Worm (Caenorhabditis elegans) whole organism, L2 larva: Measurements from ENCODE around the gene srd-59.
A peak's percentile ranks its signal among the peaks of the same experiment; 100 is the strongest.

Experiments
- F13H6.1 ChIP-seq: sonication (generic microtip); optimal IDR thresholded peaks from 2 replicates; lab custom pipeline; 2016; ENCODE audit warnings: missing genetic modification characterization, missing compliant biosample characterization
- ZK546.5 ChIP-seq: sonication (generic microtip); optimal IDR thresholded peaks from 2 replicates; lab custom pipeline; 2017; ENCODE audit warnings: missing biosample characterization, missing genetic modification characterization
- alr-1 ChIP-seq: fragments of 150-350 bp; optimal IDR thresholded peaks from 2 replicates; lab custom pipeline; 2014; ENCODE audit warnings: missing biosample characterization, missing genetic modification characterization
- aly-2 ChIP-seq: fragments of 150-350 bp; optimal IDR thresholded peaks from 2 replicates; lab custom pipeline; 2014; ENCODE audit warnings: missing biosample characterization, missing genetic modification characterization
- ama-1 ChIP-seq: fragments of 150-350 bp; optimal IDR thresholded peaks from 2 replicates; lab custom pipeline; 2018; ENCODE audit warnings: inconsistent platforms
- blmp-1 ChIP-seq: sonication (generic microtip); optimal IDR thresholded peaks from 2 replicates; lab custom pipeline; 2017; ENCODE audit warnings: missing genetic modification characterization, mild to moderate bottlenecking, missing compliant biosample characterization, antibody characterized with exemption, moderate library complexity; ENCODE audit not compliant: insufficient read depth
- ceh-82 ChIP-seq: fragments of 150-350 bp; optimal IDR thresholded peaks from 2 replicates; lab custom pipeline; 2014; ENCODE audit warnings: missing biosample characterization, missing genetic modification characterization
- crh-2 ChIP-seq: sonication (generic microtip); optimal IDR thresholded peaks from 2 replicates; lab custom pipeline; 2017; ENCODE audit warnings: missing biosample characterization, missing genetic modification characterization
- dmd-4 ChIP-seq: sonication (generic microtip); optimal IDR thresholded peaks from 2 replicates; lab custom pipeline; 2017; ENCODE audit warnings: missing biosample characterization, missing genetic modification characterization
- egl-27 ChIP-seq: sonication (generic microtip); optimal IDR thresholded peaks from 3 replicates; lab custom pipeline; 2017; ENCODE audit warnings: missing biosample characterization, missing genetic modification reagents, missing genetic modification characterization
- fos-1 ChIP-seq: fragments of 150-350 bp; optimal IDR thresholded peaks from 2 replicates; lab custom pipeline; 2014; ENCODE audit warnings: missing biosample characterization, missing genetic modification characterization
- gmeb-1 ChIP-seq: fragments of 150-350 bp; optimal IDR thresholded peaks from 2 replicates; lab custom pipeline; 2014; ENCODE audit warnings: missing biosample characterization, missing genetic modification characterization
- lin-13 ChIP-seq: fragments of 150-350 bp; optimal IDR thresholded peaks from 2 replicates; lab custom pipeline; 2014; ENCODE audit warnings: missing biosample characterization, missing genetic modification reagents, missing genetic modification characterization
- mbf-1 ChIP-seq: sonication (generic microtip); optimal IDR thresholded peaks from 2 replicates; lab custom pipeline; 2017; ENCODE audit warnings: missing biosample characterization, missing genetic modification characterization
- mdl-1 ChIP-seq, 2 experiments: fragments of 150-350 bp in 1 of 2; sonication (generic microtip) in 1 of 2; optimal IDR thresholded peaks; 2 replicates each; lab custom pipeline; 2017; ENCODE audit warnings: missing biosample characterization in 2 of 2, missing genetic modification characterization in 2 of 2
- nhr-10 ChIP-seq: sonication (generic microtip); optimal IDR thresholded peaks from 2 replicates; lab custom pipeline; 2017; ENCODE audit warnings: missing biosample characterization, missing genetic modification characterization
- nhr-11 ChIP-seq: fragments of 150-350 bp; optimal IDR thresholded peaks from 2 replicates; lab custom pipeline; 2014; ENCODE audit warnings: missing biosample characterization, missing genetic modification characterization
- nhr-12 ChIP-seq: fragments of 150-350 bp; optimal IDR thresholded peaks from 2 replicates; lab custom pipeline; 2014; ENCODE audit warnings: missing biosample characterization, missing genetic modification characterization
- nhr-129 ChIP-seq: fragments of 150-350 bp; optimal IDR thresholded peaks from 2 replicates; lab custom pipeline; 2014; ENCODE audit warnings: missing biosample characterization, missing genetic modification characterization
- nhr-237 ChIP-seq: fragments of 150-350 bp; optimal IDR thresholded peaks from 2 replicates; lab custom pipeline; 2014; ENCODE audit warnings: missing biosample characterization, missing genetic modification characterization
- nhr-25 ChIP-seq: fragments of 150-350 bp; sonication (generic microtip); optimal IDR thresholded peaks from 3 replicates; lab custom pipeline; 2014; ENCODE audit warnings: missing biosample characterization, missing genetic modification characterization
- peb-1 ChIP-seq: fragments of 150-350 bp; optimal IDR thresholded peaks from 2 replicates; lab custom pipeline; 2014; ENCODE audit warnings: missing biosample characterization, missing genetic modification characterization
- sem-4 ChIP-seq: fragments of 150-350 bp; optimal IDR thresholded peaks from 2 replicates; lab custom pipeline; 2014; ENCODE audit warnings: missing biosample characterization, missing genetic modification reagents, missing genetic modification characterization
- sma-3 ChIP-seq: sonication (generic microtip); optimal IDR thresholded peaks from 2 replicates; lab custom pipeline; 2016; ENCODE audit warnings: missing genetic modification reagents, missing genetic modification characterization, missing compliant biosample characterization
- sma-9 ChIP-seq, 2 experiments: fragments of 150-350 bp in 1 of 2; sonication (generic microtip) in 1 of 2; optimal IDR thresholded peaks; 2 replicates each; lab custom pipeline; 2014 to 2016; ENCODE audit warnings: missing genetic modification characterization in 2 of 2, mild to moderate bottlenecking in 1 of 2, missing biosample characterization in 1 of 2, missing compliant biosample characterization in 1 of 2, missing genetic modification reagents in 1 of 2, moderate library complexity in 1 of 2
- snpc-4 ChIP-seq: fragments of 150-350 bp; optimal IDR thresholded peaks from 2 replicates; lab custom pipeline; 2014; ENCODE audit warnings: missing biosample characterization, missing genetic modification characterization
- ztf-11 ChIP-seq: sonication (generic microtip); optimal IDR thresholded peaks from 2 replicates; lab custom pipeline; 2017; ENCODE audit warnings: missing biosample characterization, missing genetic modification characterization

Gene srd-59

ce11 chrII:7228646-7229200, 23.2 kb downstream of the srd-59 start, which contains the start of gene F32A5.4:
TSS of gene F32A5.4 (plus strand) at chrII:7229150.
- TF ChIP-seq ama-1: peak; percentile 61
- no peak for TF ChIP-seq blmp-1 (tag; lab: Kevin White, UChicago)
- peak; percentile 1 for TF ChIP-seq F13H6.1 (tag; lab: Kevin White, UChicago)
- TF ChIP-seq egl-27: no peak
- peak; percentile 24 for TF ChIP-seq nhr-129 (tag; lab: Kevin White, UChicago)
- no peak for TF ChIP-seq aly-2
- TF ChIP-seq, all 48 proteins: peak for 3

- TF ChIP-seq sma-9 (GFP tag; optimal IDR thresholded peaks at IDR 0.05; lab: Kevin White, UChicago) (no peak), sma-9 (tag; optimal IDR thresholded peaks at IDR 0.05; lab: Kevin White, UChicago) (no peak), nhr-11 (tag; lab: Kevin White, UChicago) (no peak), peb-1 (no peak), dmd-4 (tag; lab: Kevin White, UChicago) (no peak), lin-13 (GFP tag; lab: Kevin White, UChicago) (no peak), sem-4 (tag; lab: Kevin White, UChicago) (no peak), ZK546.5 (tag; lab: Kevin White, UChicago) (no peak), egl-27 (no peak), nhr-129 (tag; lab: Kevin White, UChicago) (no peak), sma-3 (no peak), ztf-11 (tag; lab: Kevin White, UChicago) (no peak), nhr-12 (tag; lab: Kevin White, UChicago) (no peak), nhr-10 (tag; lab: Kevin White, UChicago) (no peak)
Observed at ce11 chrII:7230684-7231083, 25.2 kb downstream of the srd-59 start.

DNA sequence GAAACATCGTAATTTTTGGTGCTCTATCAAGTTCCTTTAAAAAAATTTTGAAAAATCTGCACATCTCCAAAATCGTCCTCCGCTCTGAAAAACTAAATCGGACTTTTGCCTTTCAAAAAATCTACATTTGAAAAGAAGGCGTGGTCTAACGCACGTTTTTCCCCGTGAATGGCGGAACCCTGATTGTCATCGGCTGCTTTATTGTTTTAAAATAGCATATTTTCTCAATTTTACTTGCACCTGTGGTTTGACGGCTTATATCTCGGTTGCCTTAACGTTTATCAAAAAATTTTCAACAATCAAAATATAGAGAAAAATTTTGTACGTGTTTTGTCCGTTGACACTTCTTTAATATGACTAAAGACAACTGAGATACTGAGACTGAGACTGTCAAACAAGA, 26.5 kb downstream of the srd-59 start:
- TF ChIP-seq gmeb-1 (tag; lab: Kevin White, UChicago) (no peak), snpc-4 (tag; lab: Kevin White, UChicago) (peak; percentile 86)

DNA sequence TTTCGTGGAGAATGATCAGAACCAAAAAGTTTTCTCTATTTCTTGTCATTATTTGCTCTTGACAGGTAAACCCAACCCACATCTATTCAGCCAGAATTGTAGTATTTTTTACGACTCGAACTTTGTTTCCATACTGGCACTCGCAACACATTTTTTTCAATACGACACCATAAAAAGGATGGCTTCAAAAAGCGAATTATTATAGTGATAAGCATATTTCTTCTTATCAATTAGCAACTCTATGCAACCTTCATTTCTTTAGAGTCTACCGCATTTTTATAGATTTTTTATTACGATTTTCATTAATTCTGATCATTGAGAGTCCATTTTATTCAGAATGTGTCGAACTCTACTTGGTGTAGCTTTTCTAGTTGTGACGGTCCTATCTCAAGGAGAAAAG, 27.0 kb downstream of the srd-59 start, which contains the start of gene ctsa-3.1:
Gene ctsa-3.1, plus strand, starts transcription at position 337 of the 400 bp plus-strand sequence.
- peak; percentile 77 for TF ChIP-seq fos-1 (tag; lab: Kevin White, UChicago)
- TF ChIP-seq nhr-25 (tag; lab: Kevin White, UChicago): no peak

- TF ChIP-seq F13H6.1 (tag; lab: Kevin White, UChicago): no peak
- peak; percentile 73 for TF ChIP-seq fos-1 (tag; lab: Kevin White, UChicago)
- no peak for TF ChIP-seq ama-1
- TF ChIP-seq ceh-82 (tag; lab: Kevin White, UChicago): no peak
Observed at ce11 chrII:7233274-7233673, 27.8 kb downstream of the srd-59 start.

- TF ChIP-seq nhr-12 (tag; lab: Kevin White, UChicago) (no peak), fos-1 (tag; lab: Kevin White, UChicago) (peak; percentile 32)
Observed at ce11 chrII:7236937-7237336, 31.4 kb downstream of the srd-59 start.

DNA sequence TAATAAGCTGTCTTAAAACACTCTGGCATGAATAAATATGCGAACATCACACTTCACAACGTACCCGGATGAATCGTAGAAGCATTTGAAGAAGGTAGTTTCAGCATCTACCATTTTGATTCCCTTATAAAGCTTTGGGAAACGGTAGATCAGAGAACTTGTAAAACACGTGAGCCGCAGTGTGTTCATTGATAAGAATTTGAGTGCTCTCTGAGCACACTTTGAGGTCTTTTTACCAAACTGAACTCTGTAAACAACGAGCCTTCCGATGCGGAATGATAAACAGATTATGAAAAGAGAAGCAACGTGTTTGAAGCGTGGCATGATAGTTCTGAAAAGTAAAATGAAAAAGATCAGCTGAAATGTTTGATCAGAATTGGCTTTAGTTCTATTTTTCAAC, 32.8 kb downstream of the srd-59 start, which contains the start of gene aqp-1:
Gene aqp-1, minus strand, starts transcription at position 102 of the 400 bp plus-strand sequence.
- TF ChIP-seq egl-27 (no peak), mbf-1 (tag; lab: Kevin White, UChicago) (no peak), nhr-237 (tag; lab: Kevin White, UChicago) (no peak), dmd-4 (tag; lab: Kevin White, UChicago) (no peak), sma-9 (GFP tag; optimal IDR thresholded peaks at IDR 0.05; lab: Kevin White, UChicago) (peak; percentile 78), sma-9 (tag; optimal IDR thresholded peaks at IDR 0.05; lab: Kevin White, UChicago) (no peak), peb-1 (no peak), sma-3 (peak; percentile 21), crh-2 (tag; lab: Kevin White, UChicago) (peak; percentile 68), mdl-1 (tag; optimal IDR thresholded peaks at IDR 0.05; lab: Kevin White, UChicago) (peak in 1 of 2 experiments; percentile 17), alr-1 (no peak), F13H6.1 (tag; lab: Kevin White, UChicago) (peak; percentile 24), fos-1 (tag; lab: Kevin White, UChicago) (peak; percentile 40)
- TF ChIP-seq, all 48 proteins: peak for 6
